Worm (Caenorhabditis elegans) whole organism, midembryonic: ENCODE measurements around the gene Y11D7A.7.

ENCODE experiments used
- flt-1 ChIP-seq: fragments of 200-800 bp; sonication (Bioruptor generic); IDR thresholded peaks from 2 replicates; pipeline ENCODE4 v1.3.6; 2022; ENCODE audit warnings: missing genetic modification characterization, missing compliant biosample characterization
- med-1 ChIP-seq: sonication (generic microtip); optimal IDR thresholded peaks from 2 replicates; lab custom pipeline; 2017; ENCODE audit warnings: missing genetic modification characterization, mild to moderate bottlenecking, missing compliant biosample characterization, antibody characterized with exemption, missing genetic modification reagents; ENCODE audit not compliant: insufficient read depth
- ref-1 ChIP-seq: fragments of 200-800 bp; sonication (Bioruptor generic); conservative IDR thresholded peaks from 2 replicates; pipeline ENCODE4 v1.3.6; 2022; ENCODE audit warnings: missing genetic modification reagents, missing genetic modification characterization, missing compliant biosample characterization
- tab-1 ChIP-seq: fragments of 200-800 bp; sonication (Bioruptor generic); IDR thresholded peaks from 2 replicates; pipeline ENCODE4 v1.3.6; 2022; ENCODE audit warnings: missing genetic modification characterization, missing compliant biosample characterization

DNA sequence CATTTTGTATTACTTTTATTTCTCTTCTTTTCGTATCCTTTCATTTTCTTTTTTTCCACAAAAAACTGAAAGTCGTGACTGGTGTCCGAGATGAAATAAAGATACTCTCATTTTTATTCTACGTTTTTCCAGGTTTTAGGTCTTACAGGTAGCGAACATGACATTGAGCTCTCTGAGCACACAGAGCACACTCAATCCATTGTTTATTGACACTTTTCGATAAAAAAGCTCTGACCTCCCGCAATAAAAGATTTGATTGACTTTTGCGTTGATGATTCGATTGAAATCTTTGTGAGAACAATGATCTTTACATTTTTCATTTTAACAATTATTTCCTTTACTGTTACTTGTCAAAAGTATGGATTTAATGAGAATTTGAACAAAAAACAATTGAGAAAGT lies 37.2 kb upstream of the Y11D7A.7 start, which contains the start of gene C46C2.6:
- no peak for TF ChIP-seq flt-1 (GFP tag; lab: Robert Waterston, UW)
- no peak for TF ChIP-seq med-1 (GFP tag; lab: Kevin White, UChicago)
- TF ChIP-seq ref-1 (GFP tag; lab: Robert Waterston, UW) = no peak
- no peak for TF ChIP-seq tab-1 (GFP tag; lab: Robert Waterston, UW)
